Worm (Caenorhabditis elegans): ENCODE results near the gene K08H10.10.

DNA sequence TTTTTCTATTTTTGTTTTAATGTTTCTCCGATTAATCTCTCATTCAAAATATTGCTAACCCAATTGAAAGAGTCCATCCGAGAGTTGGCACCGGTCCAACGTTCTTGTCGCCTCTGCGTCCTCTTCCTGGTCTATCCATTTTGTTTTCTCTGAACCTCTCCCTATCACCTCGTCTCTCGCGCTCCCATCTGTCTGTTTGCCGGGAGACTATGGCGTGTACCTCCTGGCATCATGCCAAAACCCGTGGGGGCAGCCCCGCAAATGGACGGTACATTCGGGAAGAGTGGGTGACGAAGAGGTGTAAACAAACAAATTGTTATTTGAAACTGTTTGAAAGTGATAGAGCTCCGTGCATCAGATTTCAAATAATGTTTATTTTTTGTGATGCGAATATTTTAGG is 35.4 kb downstream of the K08H10.10 start, which contains the start of gene T06E8.2:
- TF ChIP-seq dao-5 (tag; optimal IDR thresholded peaks at IDR 0.05): no peak
- no peak for TF ChIP-seq W03F9.2 (tag; optimal IDR thresholded peaks at IDR 0.05)

All from whole organism, L4/young adult.